Worm (Caenorhabditis elegans): ENCODE results near the gene otub-3.

The otub-3 gene

ce11 chrIV:8752492-8752891, 24.5 kb downstream of the otub-3 start:
- TF ChIP-seq nhr-25 (tag; optimal IDR thresholded peaks at IDR 0.05) (no peak), gmeb-1 (tag; optimal IDR thresholded peaks at IDR 0.05) (no peak), aly-2 (tag; optimal IDR thresholded peaks at IDR 0.05) (no peak), mbf-1 (tag; optimal IDR thresholded peaks at IDR 0.05) (no peak), sem-4 (tag; optimal IDR thresholded peaks at IDR 0.05) (no peak), nhr-11 (tag; optimal IDR thresholded peaks at IDR 0.05) (no peak), crh-2 (tag; optimal IDR thresholded peaks at IDR 0.05) (no peak)

- TF ChIP-seq alr-1 (tag; optimal IDR thresholded peaks at IDR 0.05) (no peak), snpc-4 (tag; optimal IDR thresholded peaks at IDR 0.05) (no peak), ztf-4 (tag; optimal IDR thresholded peaks at IDR 0.05) (no peak), lsy-2 (tag; optimal IDR thresholded peaks at IDR 0.05) (no peak), nhr-129 (tag; optimal IDR thresholded peaks at IDR 0.05) (no peak), ceh-16 (tag; optimal IDR thresholded peaks at IDR 0.05) (no peak), F13H6.1 (tag; optimal IDR thresholded peaks at IDR 0.05) (no peak), ztf-11 (tag; optimal IDR thresholded peaks at IDR 0.05) (no peak)
Measured at ce11 chrIV:8754146-8754545, 26.2 kb downstream of the otub-3 start.

ce11 chrIV:8754727-8755126, 26.8 kb downstream of the otub-3 start, which contains the start of gene elli-1:
Gene elli-1 (minus strand): TSS chrIV:8754827.
- no peak for TF ChIP-seq lin-13 (GFP tag; optimal IDR thresholded peaks at IDR 0.05)
- no peak for TF ChIP-seq F13H6.1 (tag; optimal IDR thresholded peaks at IDR 0.05)
- no peak for TF ChIP-seq peb-1 (tag; optimal IDR thresholded peaks at IDR 0.05)
- no peak for TF ChIP-seq nhr-21 (tag; optimal IDR thresholded peaks at IDR 0.05)
- TF ChIP-seq dmd-4 (tag; optimal IDR thresholded peaks at IDR 0.05), result no peak

ce11 chrIV:8757729-8758128, 29.8 kb downstream of the otub-3 start:
- TF ChIP-seq C34F6.9 (tag; optimal IDR thresholded peaks at IDR 0.05) (peak; percentile 7), fos-1 (tag; optimal IDR thresholded peaks at IDR 0.05) (peak; percentile 90), unc-55 (GFP tag; optimal IDR thresholded peaks at IDR 0.05) (peak; percentile 12), F13H6.1 (tag; optimal IDR thresholded peaks at IDR 0.05) (peak; percentile 64), crh-2 (tag; optimal IDR thresholded peaks at IDR 0.05) (peak; percentile 35), nhr-129 (tag; optimal IDR thresholded peaks at IDR 0.05) (peak; percentile 26), lin-11 (tag; optimal IDR thresholded peaks at IDR 0.05) (no peak), sma-9 (GFP tag; optimal IDR thresholded peaks at IDR 0.05) (peak; percentile 14), sma-9 (tag; optimal IDR thresholded peaks at IDR 0.05) (no peak), dmd-4 (tag; optimal IDR thresholded peaks at IDR 0.05) (no peak)

ce11 chrIV:8758620-8759019, 30.6 kb downstream of the otub-3 start:
- TF ChIP-seq lsy-2 (tag; optimal IDR thresholded peaks at IDR 0.05), result peak in 1 of 2 experiments; percentile 64
- TF ChIP-seq unc-62 (GFP tag; optimal IDR thresholded peaks at IDR 0.05), result no peak
- peak; percentile 50 for TF ChIP-seq zag-1 (tag; optimal IDR thresholded peaks at IDR 0.05)
- no peak for TF ChIP-seq mbf-1 (tag; optimal IDR thresholded peaks at IDR 0.05)
- no peak for TF ChIP-seq elt-1 (tag; optimal IDR thresholded peaks at IDR 0.05)
- no peak for TF ChIP-seq aly-2 (tag; optimal IDR thresholded peaks at IDR 0.05)
- TF ChIP-seq peb-1 (tag; optimal IDR thresholded peaks at IDR 0.05), result no peak
- TF ChIP-seq elt-3 (tag; optimal IDR thresholded peaks at IDR 0.05), result no peak
- no peak for TF ChIP-seq ceh-82 (tag; optimal IDR thresholded peaks at IDR 0.05)
- TF ChIP-seq nhr-129 (tag; optimal IDR thresholded peaks at IDR 0.05), result peak; percentile 37
- no peak for TF ChIP-seq unc-39 (tag; optimal IDR thresholded peaks at IDR 0.05)
- no peak for TF ChIP-seq ZK546.5 (tag; optimal IDR thresholded peaks at IDR 0.05)
- no peak for TF ChIP-seq nhr-6 (tag; optimal IDR thresholded peaks at IDR 0.05)
- TF ChIP-seq fos-1 (tag; optimal IDR thresholded peaks at IDR 0.05), result peak; percentile 26
- no peak for TF ChIP-seq sem-4 (tag; optimal IDR thresholded peaks at IDR 0.05)
- TF ChIP-seq nhr-25 (tag; optimal IDR thresholded peaks at IDR 0.05), result no peak
- no peak for TF ChIP-seq sma-9 (GFP tag; optimal IDR thresholded peaks at IDR 0.05)
- no peak for TF ChIP-seq sma-9 (tag; optimal IDR thresholded peaks at IDR 0.05)
- no peak for TF ChIP-seq snpc-4 (tag; optimal IDR thresholded peaks at IDR 0.05)
- no peak for TF ChIP-seq nhr-23 (tag; optimal IDR thresholded peaks at IDR 0.05)
- no peak for TF ChIP-seq nhr-21 (tag; optimal IDR thresholded peaks at IDR 0.05)
- TF ChIP-seq sma-3 (GFP tag; optimal IDR thresholded peaks at IDR 0.05), result no peak
- no peak for TF ChIP-seq nhr-77 (tag; optimal IDR thresholded peaks at IDR 0.05)
- TF ChIP-seq lin-11 (tag; optimal IDR thresholded peaks at IDR 0.05), result no peak
- peak; percentile 85 for TF ChIP-seq unc-55 (GFP tag; optimal IDR thresholded peaks at IDR 0.05)
- TF ChIP-seq nhr-10 (tag; optimal IDR thresholded peaks at IDR 0.05), result no peak
- TF ChIP-seq mdl-1 (tag; optimal IDR thresholded peaks at IDR 0.05), result no peak
- no peak for TF ChIP-seq alr-1 (tag; optimal IDR thresholded peaks at IDR 0.05)
- no peak for TF ChIP-seq nhr-12 (tag; optimal IDR thresholded peaks at IDR 0.05)
- no peak for TF ChIP-seq Y55F3AM.14 (GFP tag; optimal IDR thresholded peaks at IDR 0.05)
- no peak for TF ChIP-seq egl-27 (tag; optimal IDR thresholded peaks at IDR 0.05)
- TF ChIP-seq F13H6.1 (tag; optimal IDR thresholded peaks at IDR 0.05), result no peak
- no peak for TF ChIP-seq skn-1 (tag; optimal IDR thresholded peaks at IDR 0.05)
- no peak for TF ChIP-seq ztf-1 (GFP tag; conservative IDR thresholded peaks at IDR 0.05)
- no peak for TF ChIP-seq blmp-1 (tag; optimal IDR thresholded peaks at IDR 0.05; ENCODE audit: insufficient read depth)
- no peak for TF ChIP-seq ztf-11 (tag; optimal IDR thresholded peaks at IDR 0.05)
- peak; percentile 54 for TF ChIP-seq C34F6.9 (tag; optimal IDR thresholded peaks at IDR 0.05)
- TF ChIP-seq lin-13 (GFP tag; optimal IDR thresholded peaks at IDR 0.05), result peak; percentile 34
- TF ChIP-seq crh-2 (tag; optimal IDR thresholded peaks at IDR 0.05), result peak; percentile 50

Data from whole organism, L2 larva.